Fruit fly (Drosophila melanogaster) whole organism, prepupa: ENCODE measurements around the gene CG42514.

Experiments
- CG31627 ChIP-seq: fragments of 200-800 bp; sonication (Bioruptor generic); optimal IDR thresholded peaks from 3 replicates; lab custom pipeline; 2016; ENCODE audit warnings: missing biosample characterization, missing genetic modification characterization
- cyc ChIP-seq: fragments of 200-800 bp; sonication (Bioruptor generic); optimal IDR thresholded peaks from 3 replicates; lab custom pipeline; 2016; ENCODE audit warnings: missing biosample characterization, missing genetic modification characterization
- pdm3 ChIP-seq: fragments of 200-800 bp; sonication (Bioruptor generic); optimal IDR thresholded peaks from 3 replicates; lab custom pipeline; 2016; ENCODE audit warnings: missing biosample characterization, missing genetic modification characterization

dm6 chr3L:16486502-16486901, 9.5 kb downstream of the CG42514 start:
- TF ChIP-seq CG31627 = no peak
- no peak for TF ChIP-seq cyc
- TF ChIP-seq pdm3 (GFP tag; lab: Kevin White, UChicago) = peak; percentile 21
